Worm (Caenorhabditis elegans) whole organism, late embryonic: ENCODE results near the gene srsx-14.
A peak's percentile ranks its signal among the peaks of the same experiment; 100 is the strongest.

Source experiments
- C08G9.2 ChIP-seq: sonication (generic microtip); optimal IDR thresholded peaks from 2 replicates; lab custom pipeline; 2016; ENCODE audit warnings: mild to moderate bottlenecking, missing genetic modification characterization, moderate library complexity, missing compliant biosample characterization
- C38D4.7 ChIP-seq: fragments of 200-800 bp; sonication (Bioruptor generic); optimal IDR thresholded peaks from 2 replicates; lab custom pipeline; 2018; ENCODE audit warnings: mild to moderate bottlenecking, missing genetic modification characterization, moderate library complexity, missing compliant biosample characterization
- T23F11.4 ChIP-seq: fragments of 200-800 bp; sonication (Bioruptor generic); optimal IDR thresholded peaks from 2 replicates; lab custom pipeline; 2018; ENCODE audit warnings: mild to moderate bottlenecking, missing genetic modification characterization, missing compliant biosample characterization
- Y22D7AL.16 ChIP-seq: sonication (generic microtip); optimal IDR thresholded peaks from 2 replicates; lab custom pipeline; 2016; ENCODE audit warnings: missing genetic modification characterization, missing compliant biosample characterization
- ahr-1 ChIP-seq: sonication (generic microtip); optimal IDR thresholded peaks from 2 replicates; lab custom pipeline; 2016; ENCODE audit warnings: missing genetic modification characterization, missing compliant biosample characterization
- ceh-14 ChIP-seq: sonication (generic microtip); optimal IDR thresholded peaks from 2 replicates; lab custom pipeline; 2016; ENCODE audit warnings: missing genotype, missing genetic modification characterization, missing compliant biosample characterization
- ceh-18 ChIP-seq: sonication (generic microtip); optimal IDR thresholded peaks from 2 replicates; lab custom pipeline; 2016; ENCODE audit warnings: missing genetic modification characterization, missing compliant biosample characterization
- ceh-19 ChIP-seq: fragments of 200-800 bp; sonication (Bioruptor generic); optimal IDR thresholded peaks from 2 replicates; lab custom pipeline; 2018; ENCODE audit warnings: mild to moderate bottlenecking, missing genetic modification characterization, missing compliant biosample characterization
- ceh-22 ChIP-seq: sonication (generic microtip); optimal IDR thresholded peaks from 2 replicates; lab custom pipeline; 2017; ENCODE audit warnings: missing biosample characterization, missing genetic modification characterization
- ceh-30 ChIP-seq: fragments of 150-350 bp; optimal IDR thresholded peaks from 2 replicates; lab custom pipeline; 2014; ENCODE audit warnings: missing biosample characterization, missing genetic modification characterization
- ceh-45 ChIP-seq: fragments of 200-800 bp; sonication (Bioruptor generic); IDR thresholded peaks from 2 replicates; pipeline ENCODE4 v1.3.6; 2022; ENCODE audit warnings: missing genetic modification reagents, missing genetic modification characterization, missing compliant biosample characterization
- ceh-48 ChIP-seq: sonication (generic microtip); optimal IDR thresholded peaks from 2 replicates; lab custom pipeline; 2016; ENCODE audit warnings: missing genetic modification characterization, inconsistent platforms, missing compliant biosample characterization
- ceh-6 ChIP-seq: fragments of 200-800 bp; sonication (Bioruptor generic); optimal IDR thresholded peaks from 2 replicates; lab custom pipeline; 2018; ENCODE audit warnings: mild to moderate bottlenecking, missing genetic modification characterization, missing compliant biosample characterization
- che-1 ChIP-seq: sonication (generic microtip); optimal IDR thresholded peaks from 2 replicates; lab custom pipeline; 2016; ENCODE audit warnings: mild to moderate bottlenecking, missing genetic modification characterization, missing compliant biosample characterization
- elt-2 ChIP-seq: sonication (generic microtip); optimal IDR thresholded peaks from 2 replicates; lab custom pipeline; 2016; ENCODE audit warnings: missing genetic modification reagents, missing genetic modification characterization, missing compliant biosample characterization
- fkh-6 ChIP-seq: sonication (generic microtip); optimal IDR thresholded peaks from 2 replicates; lab custom pipeline; 2016; ENCODE audit warnings: missing genetic modification characterization, missing compliant biosample characterization
- gmeb-2 ChIP-seq: sonication (generic microtip); optimal IDR thresholded peaks from 2 replicates; lab custom pipeline; 2016; ENCODE audit warnings: missing genetic modification characterization, inconsistent platforms, missing compliant biosample characterization
- hlh-15 ChIP-seq: sonication (generic microtip); optimal IDR thresholded peaks from 2 replicates; lab custom pipeline; 2016; ENCODE audit warnings: missing genetic modification characterization, missing compliant biosample characterization
- hlh-30 ChIP-seq: sonication (generic microtip); optimal IDR thresholded peaks from 2 replicates; lab custom pipeline; 2017; ENCODE audit warnings: antibody characterized with exemption, missing genetic modification characterization, missing compliant biosample characterization; ENCODE audit not compliant: insufficient read depth
- hlh-8 ChIP-seq: sonication (generic microtip); optimal IDR thresholded peaks from 2 replicates; lab custom pipeline; 2016; ENCODE audit warnings: missing genotype, missing genetic modification characterization, missing compliant biosample characterization
- lim-6 ChIP-seq: sonication (generic microtip); optimal IDR thresholded peaks from 2 replicates; lab custom pipeline; 2016; ENCODE audit warnings: missing genetic modification characterization, missing compliant biosample characterization
- lin-11 ChIP-seq: fragments of 200-800 bp; sonication (Bioruptor generic); optimal IDR thresholded peaks from 2 replicates; lab custom pipeline; 2018; ENCODE audit warnings: mild to moderate bottlenecking, missing genetic modification characterization, missing compliant biosample characterization
- madf-2 ChIP-seq: sonication (generic microtip); optimal IDR thresholded peaks from 2 replicates; lab custom pipeline; 2017; ENCODE audit warnings: missing genetic modification characterization, missing compliant biosample characterization
- mec-3 ChIP-seq: sonication (generic microtip); optimal IDR thresholded peaks from 2 replicates; lab custom pipeline; 2016; ENCODE audit warnings: borderline replicate concordance, missing genetic modification characterization, missing compliant biosample characterization
- odd-2 ChIP-seq: sonication (generic microtip); optimal IDR thresholded peaks from 2 replicates; lab custom pipeline; 2017; ENCODE audit warnings: antibody characterized with exemption, mild to moderate bottlenecking, missing genetic modification characterization, missing compliant biosample characterization
- pat-9 ChIP-seq: fragments of 200-800 bp; sonication (Bioruptor generic); optimal IDR thresholded peaks from 2 replicates; lab custom pipeline; 2018; ENCODE audit warnings: mild to moderate bottlenecking, missing genetic modification characterization, moderate library complexity, missing compliant biosample characterization
- pax-1 ChIP-seq: fragments of 150-350 bp; optimal IDR thresholded peaks from 2 replicates; lab custom pipeline; 2014; ENCODE audit warnings: missing biosample characterization, missing genetic modification characterization
- pqm-1 ChIP-seq: sonication (generic microtip); optimal IDR thresholded peaks from 2 replicates; lab custom pipeline; 2016; ENCODE audit warnings: missing genetic modification characterization, missing compliant biosample characterization
- sdc-2 ChIP-seq: sonication (generic microtip); optimal IDR thresholded peaks from 2 replicates; lab custom pipeline; 2016; ENCODE audit warnings: missing genotype, missing genetic modification characterization, missing compliant biosample characterization
- syd-9 ChIP-seq: sonication (generic microtip); optimal IDR thresholded peaks from 2 replicates; lab custom pipeline; 2016; ENCODE audit warnings: mild to moderate bottlenecking, missing genetic modification characterization, moderate library complexity, missing compliant biosample characterization
- tbx-7 ChIP-seq: sonication (generic microtip); optimal IDR thresholded peaks from 2 replicates; lab custom pipeline; 2016; ENCODE audit warnings: missing genotype, missing genetic modification characterization, missing compliant biosample characterization
- ttx-3 ChIP-seq: sonication (generic microtip); optimal IDR thresholded peaks from 2 replicates; lab custom pipeline; 2016; ENCODE audit warnings: missing genetic modification reagents, missing genetic modification characterization, missing compliant biosample characterization
- unc-42 ChIP-seq: sonication (generic microtip); optimal IDR thresholded peaks from 2 replicates; lab custom pipeline; 2016; ENCODE audit warnings: missing genotype, missing genetic modification characterization, missing compliant biosample characterization
- ztf-16 ChIP-seq: sonication (generic microtip); optimal IDR thresholded peaks from 2 replicates; lab custom pipeline; 2017; ENCODE audit warnings: missing genetic modification characterization, missing compliant biosample characterization

The srsx-14 gene

ce11 chrIV:5592956-5593355 lies 34.0 kb downstream of the srsx-14 start:
- TF ChIP-seq gmeb-2 (tag; lab: Kevin White, UChicago) (no peak), ceh-6 (GFP tag; lab: Kevin White, UChicago) (no peak)
- TF ChIP-seq, all 69 proteins: peak for 0

ce11 chrIV:5591134-5591533 lies 35.8 kb downstream of the srsx-14 start:
- no peak for TF ChIP-seq unc-42
- TF ChIP-seq ttx-3, result no peak
- TF ChIP-seq ceh-18 (tag; lab: Kevin White, UChicago), result peak; percentile 57
- TF ChIP-seq C38D4.7 (GFP tag; lab: Kevin White, UChicago), result no peak
- peak; percentile 56 for TF ChIP-seq hlh-30 (tag; lab: Kevin White, UChicago)

ce11 chrIV:5590120-5590519 lies 36.8 kb downstream of the srsx-14 start:
- TF ChIP-seq ahr-1 (tag; lab: Kevin White, UChicago), result no peak
- no peak for TF ChIP-seq hlh-15 (tag; lab: Kevin White, UChicago)
- TF ChIP-seq sdc-2 (tag; lab: Kevin White, UChicago), result no peak
- TF ChIP-seq C08G9.2 (tag; lab: Kevin White, UChicago), result no peak
- no peak for TF ChIP-seq ceh-22 (tag; lab: Kevin White, UChicago)
- TF ChIP-seq Y22D7AL.16, result no peak
- TF ChIP-seq ceh-30 (tag; lab: Kevin White, UChicago), result no peak
- no peak for TF ChIP-seq hlh-8
- TF ChIP-seq pat-9 (tag; lab: Kevin White, UChicago), result no peak
- no peak for TF ChIP-seq syd-9 (tag; lab: Kevin White, UChicago)
- TF ChIP-seq lin-11 (tag; lab: Kevin White, UChicago), result no peak

- TF ChIP-seq che-1 (tag; lab: Kevin White, UChicago), result no peak
- TF ChIP-seq hlh-30 (tag; lab: Kevin White, UChicago), result peak; percentile 32
Observed at ce11 chrIV:5587964-5588860, 38.7 kb downstream of the srsx-14 start.

- TF ChIP-seq pqm-1 (tag; lab: Kevin White, UChicago) (no peak), ztf-16 (no peak), elt-2 (tag; lab: Kevin White, UChicago) (peak; percentile 4), odd-2 (tag; lab: Kevin White, UChicago) (no peak), ceh-18 (tag; lab: Kevin White, UChicago) (no peak)
Observed at ce11 chrIV:5586320-5586720, 40.6 kb downstream of the srsx-14 start.

- TF ChIP-seq ceh-19 (GFP tag; lab: Kevin White, UChicago) (no peak), ceh-14 (tag; lab: Kevin White, UChicago) (no peak), ceh-30 (tag; lab: Kevin White, UChicago) (no peak), Y22D7AL.16 (no peak), pax-1 (no peak), ceh-45 (GFP tag; lab: Robert Waterston, UW) (no peak), mec-3 (tag; lab: Kevin White, UChicago) (no peak), lim-6 (tag; lab: Kevin White, UChicago) (no peak), fkh-6 (tag; lab: Kevin White, UChicago) (no peak), ceh-48 (tag; lab: Kevin White, UChicago) (no peak), pat-9 (tag; lab: Kevin White, UChicago) (no peak), tbx-7 (tag; lab: Kevin White, UChicago) (no peak), che-1 (tag; lab: Kevin White, UChicago) (no peak), T23F11.4 (GFP tag; lab: Kevin White, UChicago) (no peak), madf-2 (tag; lab: Kevin White, UChicago) (no peak), unc-42 (no peak)
Observed at ce11 chrIV:5584384-5584783, 42.6 kb downstream of the srsx-14 start, which contains the start of gene fkh-7. TSS of gene fkh-7 (plus strand) at chrIV:5584684.
